Worm (Caenorhabditis elegans) whole organism, L4/young adult: ENCODE results near the gene arx-3.

ENCODE experiments used
- dao-5 ChIP-seq: sonication (generic microtip); optimal IDR thresholded peaks from 2 replicates; lab custom pipeline; 2016; ENCODE audit warnings: missing genotype, missing genetic modification characterization, moderate library complexity, missing compliant biosample characterization
- him-1 ChIP-seq: sonication (generic microtip); optimal IDR thresholded peaks from 2 replicates; lab custom pipeline; 2016; ENCODE audit warnings: missing genotype, missing genetic modification reagents, missing genetic modification characterization, missing compliant biosample characterization

ce11 chrIII:12030669-12031068, 27.6 kb downstream of the arx-3 start, which contains the start of gene Y79H2A.2:
- TF ChIP-seq him-1, result no peak
- TF ChIP-seq dao-5 (tag; lab: Kevin White, UChicago), result no peak
